Fruit fly (Drosophila melanogaster) whole organism, wandering third instar larva: ENCODE data around the gene PsGEF.

Experiments used
- Abd-B ChIP-seq: fragments of >200 bp; optimal IDR thresholded peaks from 2 replicates; lab custom pipeline; 2017; ENCODE audit warnings: missing biosample characterization, missing genetic modification characterization
- CG32264 ChIP-seq: fragments of 200-800 bp; sonication (Bioruptor generic); optimal IDR thresholded peaks from 2 replicates; lab custom pipeline; 2016; ENCODE audit warnings: missing biosample characterization, missing genetic modification characterization
- CG9705 ChIP-seq: fragments of 200-800 bp; sonication (Bioruptor generic); optimal IDR thresholded peaks from 2 replicates; lab custom pipeline; 2018; ENCODE audit warnings: missing biosample characterization, mild to moderate bottlenecking, missing genetic modification characterization
- CrebA ChIP-seq: fragments of 200-800 bp; sonication (Bioruptor generic); optimal IDR thresholded peaks from 2 replicates; lab custom pipeline; 2016; ENCODE audit warnings: missing biosample characterization, mild to moderate bottlenecking, missing genetic modification characterization, borderline replicate concordance
- Dfd ChIP-seq: fragments of >200 bp; optimal IDR thresholded peaks from 2 replicates; lab custom pipeline; 2017; ENCODE audit warnings: missing biosample characterization, missing genetic modification characterization
- Dif ChIP-seq: fragments of 200-275, 200-300 bp; sonication (Bioruptor generic); optimal IDR thresholded peaks from 2 replicates; lab custom pipeline; 2018; ENCODE audit warnings: missing biosample characterization, missing genetic modification characterization; ENCODE audit not compliant: partially characterized antibody
- GATAd ChIP-seq: sonication (Bioruptor generic); optimal IDR thresholded peaks from 2 replicates; lab custom pipeline; 2016; ENCODE audit warnings: missing biosample characterization, missing genetic modification characterization
- HLH106 ChIP-seq: fragments of 200-800 bp; optimal IDR thresholded peaks from 3 replicates; lab custom pipeline; 2019; ENCODE audit warnings: missing biosample characterization, mild to moderate bottlenecking, missing genetic modification characterization, moderate library complexity
- Hnf4 ChIP-seq: fragments of 200-800 bp; sonication (Bioruptor generic); optimal IDR thresholded peaks from 2 replicates; lab custom pipeline; 2016; ENCODE audit warnings: missing biosample characterization, mild to moderate bottlenecking, missing genetic modification characterization
- Hr83 ChIP-seq: fragments of 200-300 bp; sonication (Bioruptor generic); optimal IDR thresholded peaks from 2 replicates; lab custom pipeline; 2016; ENCODE audit warnings: missing biosample characterization, mild to moderate bottlenecking, missing genetic modification characterization, moderate library complexity; ENCODE audit not compliant: poor library complexity, severe bottlenecking
- Jra ChIP-seq: sonication (Bioruptor generic); optimal IDR thresholded peaks from 2 replicates; lab custom pipeline; 2016; ENCODE audit warnings: missing biosample characterization, missing genetic modification characterization
- Myc ChIP-seq: fragments of >200 bp; optimal IDR thresholded peaks from 2 replicates; lab custom pipeline; 2017
- N ChIP-seq: fragments of >200 bp; optimal IDR thresholded peaks from 2 replicates; lab custom pipeline; 2018; ENCODE audit warnings: missing biosample characterization, missing external identifiers, missing genetic modification characterization
- OdsH ChIP-seq: fragments of 200-800 bp; sonication (Bioruptor generic); optimal IDR thresholded peaks from 2 replicates; lab custom pipeline; 2016; ENCODE audit warnings: missing biosample characterization, mild to moderate bottlenecking, missing genetic modification characterization
- Rel ChIP-seq, 2 experiments: fragments of 200-800 bp; sonication (Bioruptor generic) in 1 of 2; optimal IDR thresholded peaks; 2 replicates in 1 of 2; 3 replicates in 1 of 2; lab custom pipeline; 2016 to 2019; ENCODE audit warnings: mild to moderate bottlenecking in 2 of 2, missing biosample characterization in 2 of 2, missing genetic modification characterization in 2 of 2, moderate library complexity in 1 of 2
- Sp1 ChIP-seq: fragments of 200-800 bp; sonication (Bioruptor generic); optimal IDR thresholded peaks from 3 replicates; lab custom pipeline; 2019; ENCODE audit warnings: missing biosample characterization, mild to moderate bottlenecking, missing genetic modification characterization, moderate library complexity
- Vsx2 ChIP-seq: fragments of 200-300, 225-300 bp; sonication (Bioruptor generic); optimal IDR thresholded peaks from 2 replicates; lab custom pipeline; 2018; ENCODE audit warnings: missing biosample characterization, missing genetic modification characterization; ENCODE audit not compliant: partially characterized antibody
- br ChIP-seq: fragments of 200-800 bp; sonication (Bioruptor generic); optimal IDR thresholded peaks from 2 replicates; lab custom pipeline; 2016; ENCODE audit warnings: missing biosample characterization, missing genetic modification characterization
- brk ChIP-seq: fragments of 200-800 bp; sonication (Bioruptor generic); optimal IDR thresholded peaks from 2 replicates; lab custom pipeline; 2016; ENCODE audit warnings: missing biosample characterization, mild to moderate bottlenecking, missing genetic modification characterization
- dl ChIP-seq, 2 experiments: fragments of 175-275, 200-275 bp in 1 of 2; fragments of 200-275 bp in 1 of 2; sonication (Bioruptor generic); optimal IDR thresholded peaks; lab custom pipeline; 2018; ENCODE audit warnings: mild to moderate bottlenecking in 2 of 2, missing biosample characterization in 2 of 2, missing genetic modification characterization in 2 of 2, moderate library complexity in 2 of 2; ENCODE audit not compliant: partially characterized antibody in 2 of 2, insufficient read depth in 1 of 2
- dmrt93B ChIP-seq: fragments of 200-800 bp; sonication (Bioruptor generic); optimal IDR thresholded peaks from 2 replicates; lab custom pipeline; 2018; ENCODE audit warnings: missing biosample characterization, mild to moderate bottlenecking, missing genetic modification characterization
- dsf ChIP-seq: sonication (Bioruptor generic); optimal IDR thresholded peaks from 2 replicates; lab custom pipeline; 2016; ENCODE audit warnings: missing biosample characterization, missing genetic modification characterization, borderline replicate concordance
- ey ChIP-seq: fragments of 200-800 bp; sonication (Bioruptor generic); optimal IDR thresholded peaks from 2 replicates; lab custom pipeline; 2016; ENCODE audit warnings: missing biosample characterization, missing genetic modification characterization
- foxo ChIP-seq, 2 experiments: fragments of 200-800 bp; sonication (Bioruptor generic); optimal IDR thresholded peaks; 2 replicates in 1 of 2; 3 replicates in 1 of 2; lab custom pipeline; 2016 to 2017; ENCODE audit warnings: missing biosample characterization in 2 of 2, missing genetic modification characterization in 2 of 2
- fru ChIP-seq: fragments of 200-800 bp; sonication (Bioruptor generic); optimal IDR thresholded peaks from 3 replicates; lab custom pipeline; 2016; ENCODE audit warnings: missing biosample characterization, mild to moderate bottlenecking, missing genetic modification characterization
- h ChIP-seq: fragments of 200-800 bp; sonication (Bioruptor generic); optimal IDR thresholded peaks from 3 replicates; lab custom pipeline; 2016; ENCODE audit warnings: missing biosample characterization, mild to moderate bottlenecking, missing genetic modification characterization
- jim ChIP-seq: fragments of 175-275, 200-325 bp; sonication (Bioruptor generic); optimal IDR thresholded peaks from 2 replicates; lab custom pipeline; 2016; ENCODE audit warnings: missing biosample characterization, mild to moderate bottlenecking, missing genetic modification characterization
- pan ChIP-seq: fragments of >200 bp; optimal IDR thresholded peaks from 2 replicates; lab custom pipeline; 2017
- psq ChIP-seq: fragments of 200-800 bp; sonication (Bioruptor generic); optimal IDR thresholded peaks from 3 replicates; lab custom pipeline; 2017; ENCODE audit warnings: missing biosample characterization, mild to moderate bottlenecking, missing genetic modification characterization, moderate library complexity
- rgr ChIP-seq: fragments of 200-800 bp; sonication (Bioruptor generic); optimal IDR thresholded peaks from 3 replicates; lab custom pipeline; 2016; ENCODE audit warnings: missing biosample characterization, mild to moderate bottlenecking, missing genetic modification characterization
- sage ChIP-seq: fragments of 200-800 bp; sonication (Bioruptor generic); optimal IDR thresholded peaks from 2 replicates; lab custom pipeline; 2016; ENCODE audit warnings: missing biosample characterization, mild to moderate bottlenecking, missing genetic modification characterization
- tai ChIP-seq: sonication (Bioruptor generic); optimal IDR thresholded peaks from 2 replicates; lab custom pipeline; 2016; ENCODE audit warnings: missing biosample characterization, missing genetic modification characterization
- woc ChIP-seq: sonication (Bioruptor generic); optimal IDR thresholded peaks from 2 replicates; lab custom pipeline; 2016; ENCODE audit warnings: missing biosample characterization, mild to moderate bottlenecking, missing genetic modification characterization

Gene PsGEF

DNA sequence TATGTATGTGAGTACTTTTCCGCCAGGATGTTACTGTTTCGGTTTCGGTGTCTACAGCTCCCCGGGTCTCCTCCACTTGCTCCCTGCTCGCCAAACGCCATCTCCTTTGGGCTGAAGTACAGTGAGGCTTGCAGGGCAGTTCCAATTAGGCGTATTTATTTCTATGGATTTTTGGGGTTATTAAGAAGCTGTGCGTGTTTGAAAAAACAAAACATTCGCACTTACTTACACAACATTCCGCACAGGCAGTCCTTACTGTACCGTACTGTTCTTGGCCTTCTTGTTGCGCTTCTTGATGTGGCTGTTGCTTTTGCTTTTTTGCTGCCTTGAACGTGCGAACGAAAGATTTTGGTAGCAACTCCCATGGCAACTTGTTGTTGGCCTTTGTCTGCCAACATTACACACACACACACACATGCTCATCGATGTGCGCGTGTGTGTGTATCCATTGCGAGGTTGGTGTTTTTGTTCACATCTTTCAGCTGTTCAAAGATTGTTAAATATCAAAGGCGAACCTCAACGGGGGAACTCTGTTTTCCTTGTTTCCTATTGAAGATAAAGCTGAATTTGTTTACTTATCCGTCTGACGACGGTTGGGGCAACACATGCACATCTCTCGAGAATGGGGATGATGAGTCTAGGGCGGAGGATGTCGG is 65.4 kb downstream of the PsGEF start (continued):
- TF ChIP-seq Myc (lab: Kevin White, UChicago) (no peak), woc (peak; percentile 97), Sp1 (GFP tag; lab: Kevin White, UChicago) (peak; percentile 95), Dfd (no peak)

- TF ChIP-seq Rel (GFP tag; optimal IDR thresholded peaks at IDR 0.05; lab: Kevin White, UChicago) (no peak), Rel (tag; optimal IDR thresholded peaks at IDR 0.05; lab: Kevin White, UChicago) (no peak), CrebA (GFP tag; lab: Kevin White, UChicago) (no peak), Myc (lab: Kevin White, UChicago) (no peak), Dif (GFP tag; lab: Kevin White, UChicago) (no peak), woc (no peak), N (GFP tag; lab: Kevin White, UChicago) (no peak), CG32264 (no peak), Vsx2 (GFP tag; lab: Kevin White, UChicago) (no peak), Abd-B (GFP tag; lab: Kevin White, UChicago) (no peak)
These were observed 66.6 kb downstream of the PsGEF start for dm6 chrX:2320892-2321291.

- TF ChIP-seq HLH106 (tag; lab: Kevin White, UChicago) (no peak), tai (GFP tag; lab: Kevin White, UChicago) (no peak), Myc (lab: Kevin White, UChicago) (no peak)
These were observed 67.7 kb downstream of the PsGEF start for dm6 chrX:2319783-2320182.

DNA sequence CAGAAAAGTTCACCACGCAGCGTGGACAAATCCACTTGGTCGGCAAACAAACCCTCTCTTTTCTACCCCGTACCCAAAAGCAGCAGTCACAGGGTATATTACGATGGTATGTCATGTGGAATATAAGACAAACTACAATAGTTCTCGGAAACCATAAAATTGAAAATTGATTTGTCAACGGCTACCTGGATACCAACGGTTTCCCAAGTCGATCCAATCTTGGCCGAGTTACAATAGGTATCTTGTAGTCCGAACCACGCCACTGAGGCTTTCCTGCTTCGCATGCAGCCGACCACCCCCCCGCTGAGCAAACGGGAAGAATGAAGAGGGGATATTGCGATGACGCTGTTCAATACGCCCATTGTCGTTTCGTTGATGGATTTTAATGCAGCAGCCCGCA is 69.1 kb downstream of the PsGEF start:
- no peak for TF ChIP-seq Jra (GFP tag; lab: Kevin White, UChicago)
- no peak for TF ChIP-seq pan (lab: Kevin White, UChicago)
- TF ChIP-seq ey (GFP tag; lab: Kevin White, UChicago) = peak; percentile 68
- peak; percentile 29 for TF ChIP-seq psq (GFP tag; lab: Kevin White, UChicago)
- TF ChIP-seq dsf (GFP tag; lab: Kevin White, UChicago) = no peak
- TF ChIP-seq tai (GFP tag; lab: Kevin White, UChicago) = no peak
- TF ChIP-seq dmrt93B (GFP tag; lab: Kevin White, UChicago) = peak; percentile 52
- TF ChIP-seq br (GFP tag; lab: Kevin White, UChicago) = peak; percentile 63
- peak; percentile 57 for TF ChIP-seq h (GFP tag; lab: Kevin White, UChicago)
- no peak for TF ChIP-seq Dif (GFP tag; lab: Kevin White, UChicago)
- TF ChIP-seq OdsH = peak; percentile 36
- peak; percentile 54 for TF ChIP-seq rgr (GFP tag; lab: Kevin White, UChicago)
- TF ChIP-seq Sp1 (GFP tag; lab: Kevin White, UChicago) = peak; percentile 26
- TF ChIP-seq CrebA (GFP tag; lab: Kevin White, UChicago) = no peak
- TF ChIP-seq Abd-B (GFP tag; lab: Kevin White, UChicago) = no peak
- peak; percentile 41 for TF ChIP-seq Hnf4 (GFP tag; lab: Kevin White, UChicago)
- TF ChIP-seq Rel (GFP tag; optimal IDR thresholded peaks at IDR 0.05; lab: Kevin White, UChicago) = no peak
- TF ChIP-seq Rel (tag; optimal IDR thresholded peaks at IDR 0.05; lab: Kevin White, UChicago) = no peak
- TF ChIP-seq CG9705 = no peak
- TF ChIP-seq foxo (GFP tag; optimal IDR thresholded peaks at IDR 0.05; lab: Kevin White, UChicago) = peak in 1 of 2 experiments; percentile 81
- peak; percentile 79 for TF ChIP-seq fru (GFP tag; lab: Kevin White, UChicago)
- TF ChIP-seq Dfd = no peak
- peak; percentile 58 for TF ChIP-seq woc
- no peak for TF ChIP-seq CG32264
- TF ChIP-seq HLH106 (tag; lab: Kevin White, UChicago) = peak; percentile 65
- no peak for TF ChIP-seq Myc (lab: Kevin White, UChicago)

dm6 chrX:2317347-2317832 is 70.1 kb downstream of the PsGEF start:
- TF ChIP-seq br (GFP tag; lab: Kevin White, UChicago) (peak; percentile 14), Dif (GFP tag; lab: Kevin White, UChicago) (peak; percentile 98), Hr83 (GFP tag; lab: Kevin White, UChicago) (peak; percentile 10), dl (GFP tag; optimal IDR thresholded peaks at IDR 0.05; lab: Kevin White, UChicago; ENCODE audit: insufficient read depth in 1 of 2, partially characterized antibody in 2 of 2) (peak; percentile 96 to 98), Sp1 (GFP tag; lab: Kevin White, UChicago) (peak; percentile 21), dmrt93B (GFP tag; lab: Kevin White, UChicago) (no peak), psq (GFP tag; lab: Kevin White, UChicago) (peak; percentile 86), h (GFP tag; lab: Kevin White, UChicago) (peak; percentile 95), tai (GFP tag; lab: Kevin White, UChicago) (no peak), fru (GFP tag; lab: Kevin White, UChicago) (peak; percentile 52), CG9705 (no peak), foxo (GFP tag; optimal IDR thresholded peaks at IDR 0.05; lab: Kevin White, UChicago) (peak; percentile 16 to 38), brk (GFP tag; lab: Kevin White, UChicago) (no peak), N (GFP tag; lab: Kevin White, UChicago) (peak; percentile 22), woc (peak; percentile 8), Jra (GFP tag; lab: Kevin White, UChicago) (peak; percentile 62), GATAd (GFP tag; lab: Kevin White, UChicago) (peak; percentile 67), sage (GFP tag; lab: Kevin White, UChicago) (no peak), Hnf4 (GFP tag; lab: Kevin White, UChicago) (peak; percentile 3), Vsx2 (GFP tag; lab: Kevin White, UChicago) (peak; percentile 95), rgr (GFP tag; lab: Kevin White, UChicago) (peak; percentile 30), jim (GFP tag; lab: Kevin White, UChicago) (no peak), Rel (GFP tag; optimal IDR thresholded peaks at IDR 0.05; lab: Kevin White, UChicago) (no peak), Rel (tag; optimal IDR thresholded peaks at IDR 0.05; lab: Kevin White, UChicago) (peak; percentile 84), pan (lab: Kevin White, UChicago) (peak; percentile 32), OdsH (peak; percentile 27)
